Worm (Caenorhabditis elegans): ENCODE results near the gene sfrp-1.

Gene sfrp-1

ce11 chrIV:6421183-6421635 is 19.0 kb upstream of the sfrp-1 start, which contains the start of gene puf-11:
puf-11 (plus strand) TSS chrIV:6421585.
- TF ChIP-seq med-1 (GFP tag; optimal IDR thresholded peaks at IDR 0.05; ENCODE audit: insufficient read depth), result no peak
- no peak for TF ChIP-seq ztf-29 (GFP tag; IDR thresholded peaks at IDR 0.05)
- TF ChIP-seq klf-2 (GFP tag; conservative IDR thresholded peaks at IDR 0.05), result no peak
- no peak for TF ChIP-seq tab-1 (GFP tag; IDR thresholded peaks at IDR 0.05)
- TF ChIP-seq T22C8.4 (GFP tag; IDR thresholded peaks at IDR 0.05), result no peak
- no peak for TF ChIP-seq ref-1 (GFP tag; conservative IDR thresholded peaks at IDR 0.05)
- no peak for TF ChIP-seq ztf-23 (GFP tag; IDR thresholded peaks at IDR 0.05)
- TF ChIP-seq flt-1 (GFP tag; IDR thresholded peaks at IDR 0.05), result no peak
- TF ChIP-seq cog-1 (tag; optimal IDR thresholded peaks at IDR 0.05), result no peak

- TF ChIP-seq flt-1 (GFP tag; IDR thresholded peaks at IDR 0.05) (no peak), ztf-23 (GFP tag; IDR thresholded peaks at IDR 0.05) (no peak)
Observed at ce11 chrIV:6419031-6419582, 16.9 kb upstream of the sfrp-1 start, which contains the start of the genes Y73B6BL.23 and htp-2. Y73B6BL.23 (minus strand) TSS chrIV:6419081. htp-2 (plus strand) TSS chrIV:6419522.

ce11 chrIV:6417612-6418011 is 15.4 kb upstream of the sfrp-1 start:
- TF ChIP-seq ztf-23 (GFP tag; IDR thresholded peaks at IDR 0.05) (no peak), ref-1 (GFP tag; conservative IDR thresholded peaks at IDR 0.05) (no peak), klf-2 (GFP tag; conservative IDR thresholded peaks at IDR 0.05) (no peak), cog-1 (tag; optimal IDR thresholded peaks at IDR 0.05) (no peak), T22C8.4 (GFP tag; IDR thresholded peaks at IDR 0.05) (no peak), med-1 (GFP tag; optimal IDR thresholded peaks at IDR 0.05; ENCODE audit: insufficient read depth) (no peak), flt-1 (GFP tag; IDR thresholded peaks at IDR 0.05) (no peak), ztf-29 (GFP tag; IDR thresholded peaks at IDR 0.05) (no peak), tab-1 (GFP tag; IDR thresholded peaks at IDR 0.05) (no peak)

- TF ChIP-seq cog-1 (tag; optimal IDR thresholded peaks at IDR 0.05), result no peak
- TF ChIP-seq T22C8.4 (GFP tag; IDR thresholded peaks at IDR 0.05), result no peak
- no peak for TF ChIP-seq med-1 (GFP tag; optimal IDR thresholded peaks at IDR 0.05; ENCODE audit: insufficient read depth)
- TF ChIP-seq tab-1 (GFP tag; IDR thresholded peaks at IDR 0.05), result no peak
- no peak for TF ChIP-seq flt-1 (GFP tag; IDR thresholded peaks at IDR 0.05)
- no peak for TF ChIP-seq ztf-23 (GFP tag; IDR thresholded peaks at IDR 0.05)
- no peak for TF ChIP-seq ref-1 (GFP tag; conservative IDR thresholded peaks at IDR 0.05)
- TF ChIP-seq klf-2 (GFP tag; conservative IDR thresholded peaks at IDR 0.05), result no peak
- TF ChIP-seq ztf-29 (GFP tag; IDR thresholded peaks at IDR 0.05), result no peak
Observed at ce11 chrIV:6416553-6416952, 14.3 kb upstream of the sfrp-1 start, which contains the start of gene Y73B6BL.22. Y73B6BL.22 (minus strand) TSS chrIV:6416653.

DNA sequence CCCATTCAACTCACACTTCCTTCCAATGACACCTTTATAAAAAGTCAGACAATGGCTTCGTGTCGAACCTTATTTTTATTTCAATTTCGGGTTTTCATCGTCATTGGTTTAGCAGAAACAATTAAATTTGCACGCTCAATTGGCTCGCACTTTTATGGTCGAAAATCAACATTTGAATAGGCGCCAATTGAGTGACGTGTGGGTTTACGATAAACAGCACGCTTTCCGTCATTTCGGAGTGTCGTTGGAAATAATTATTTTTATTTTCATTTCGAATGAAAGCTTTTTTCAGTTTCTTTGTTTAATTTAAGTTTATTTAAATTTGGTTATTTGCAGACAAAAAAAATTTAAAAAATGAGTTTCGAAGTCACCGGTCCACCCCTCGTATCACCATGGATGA is 12.9 kb upstream of the sfrp-1 start, which contains the start of gene exos-2:
Gene exos-2, plus strand, starts transcription at position 330 of the 400 bp plus-strand sequence.
- no peak for TF ChIP-seq ztf-23 (GFP tag; IDR thresholded peaks at IDR 0.05)
- peak; percentile 6 for TF ChIP-seq cog-1 (tag; optimal IDR thresholded peaks at IDR 0.05)

- TF ChIP-seq cog-1 (tag; optimal IDR thresholded peaks at IDR 0.05) (no peak), ztf-29 (GFP tag; IDR thresholded peaks at IDR 0.05) (no peak), klf-2 (GFP tag; conservative IDR thresholded peaks at IDR 0.05) (no peak), T22C8.4 (GFP tag; IDR thresholded peaks at IDR 0.05) (no peak)
Observed at ce11 chrIV:6413482-6413881, 11.2 kb upstream of the sfrp-1 start, which contains the start of gene nlp-71. nlp-71 (minus strand) TSS chrIV:6413582.

DNA sequence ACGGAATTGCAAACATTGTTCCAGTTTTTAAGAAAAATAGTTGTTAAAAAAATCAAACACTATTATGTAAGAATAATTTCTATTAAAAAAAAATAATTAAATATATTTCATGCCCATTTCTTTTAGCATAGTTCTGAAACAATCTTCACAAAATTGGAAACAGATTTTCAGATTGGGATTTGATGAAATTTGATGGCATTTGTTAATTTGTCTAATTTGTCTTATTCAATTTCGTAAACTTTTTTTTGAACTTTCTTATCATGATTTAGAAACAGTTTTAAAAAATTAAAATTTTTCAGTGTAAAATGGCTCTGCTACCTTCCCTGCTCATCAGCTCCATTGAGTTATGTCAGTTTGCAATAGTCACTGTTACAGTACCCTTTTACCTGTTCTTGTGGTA is 2.6 kb upstream of the sfrp-1 start, which contains the start of gene srv-13:
Gene srv-13, plus strand, starts transcription at position 301 of the 400 bp plus-strand sequence.
- TF ChIP-seq tab-1 (GFP tag; IDR thresholded peaks at IDR 0.05) (no peak), cog-1 (tag; optimal IDR thresholded peaks at IDR 0.05) (no peak), klf-2 (GFP tag; conservative IDR thresholded peaks at IDR 0.05) (no peak), ztf-29 (GFP tag; IDR thresholded peaks at IDR 0.05) (no peak), flt-1 (GFP tag; IDR thresholded peaks at IDR 0.05) (no peak), ztf-23 (GFP tag; IDR thresholded peaks at IDR 0.05) (no peak), ref-1 (GFP tag; conservative IDR thresholded peaks at IDR 0.05) (no peak), med-1 (GFP tag; optimal IDR thresholded peaks at IDR 0.05; ENCODE audit: insufficient read depth) (no peak), T22C8.4 (GFP tag; IDR thresholded peaks at IDR 0.05) (no peak)

ce11 chrIV:6403399-6403798 is 1.2 kb upstream of the sfrp-1 start:
- TF ChIP-seq klf-2 (GFP tag; conservative IDR thresholded peaks at IDR 0.05) (no peak), ztf-23 (GFP tag; IDR thresholded peaks at IDR 0.05) (no peak), T22C8.4 (GFP tag; IDR thresholded peaks at IDR 0.05) (no peak), flt-1 (GFP tag; IDR thresholded peaks at IDR 0.05) (no peak), ztf-29 (GFP tag; IDR thresholded peaks at IDR 0.05) (no peak), tab-1 (GFP tag; IDR thresholded peaks at IDR 0.05) (no peak), ref-1 (GFP tag; conservative IDR thresholded peaks at IDR 0.05) (no peak), cog-1 (tag; optimal IDR thresholded peaks at IDR 0.05) (no peak), med-1 (GFP tag; optimal IDR thresholded peaks at IDR 0.05; ENCODE audit: insufficient read depth) (no peak)

- TF ChIP-seq ztf-29 (GFP tag; IDR thresholded peaks at IDR 0.05) (no peak), ztf-23 (GFP tag; IDR thresholded peaks at IDR 0.05) (no peak), med-1 (GFP tag; optimal IDR thresholded peaks at IDR 0.05; ENCODE audit: insufficient read depth) (no peak), klf-2 (GFP tag; conservative IDR thresholded peaks at IDR 0.05) (no peak), T22C8.4 (GFP tag; IDR thresholded peaks at IDR 0.05) (no peak), flt-1 (GFP tag; IDR thresholded peaks at IDR 0.05) (no peak), ref-1 (GFP tag; conservative IDR thresholded peaks at IDR 0.05) (no peak), tab-1 (GFP tag; IDR thresholded peaks at IDR 0.05) (no peak), cog-1 (tag; optimal IDR thresholded peaks at IDR 0.05) (no peak)
Observed at ce11 chrIV:6395190-6395589, 7.0 kb downstream of the sfrp-1 start.

DNA sequence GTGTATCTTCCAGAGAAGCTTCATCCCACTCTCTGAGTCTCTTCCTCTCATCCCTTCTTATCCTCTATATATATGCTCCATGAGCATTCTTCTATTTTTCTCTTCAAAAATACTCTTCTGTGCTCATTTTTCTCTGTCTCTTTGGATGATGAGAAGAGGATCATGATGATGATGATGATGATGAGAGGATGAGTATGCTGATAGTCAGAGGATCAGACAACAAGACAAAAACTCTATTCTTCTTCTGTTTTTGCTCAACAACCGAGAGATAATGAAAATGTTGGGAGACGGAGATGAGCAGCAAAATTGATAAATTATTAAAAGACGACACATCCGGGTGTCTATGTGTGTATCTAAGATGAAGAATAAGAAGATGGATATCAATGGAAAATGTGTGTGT is 8.9 kb downstream of the sfrp-1 start:
- TF ChIP-seq flt-1 (GFP tag; IDR thresholded peaks at IDR 0.05) (no peak), ztf-23 (GFP tag; IDR thresholded peaks at IDR 0.05) (no peak), cog-1 (tag; optimal IDR thresholded peaks at IDR 0.05) (no peak), ref-1 (GFP tag; conservative IDR thresholded peaks at IDR 0.05) (no peak), tab-1 (GFP tag; IDR thresholded peaks at IDR 0.05) (no peak), ztf-29 (GFP tag; IDR thresholded peaks at IDR 0.05) (no peak), klf-2 (GFP tag; conservative IDR thresholded peaks at IDR 0.05) (no peak), med-1 (GFP tag; optimal IDR thresholded peaks at IDR 0.05; ENCODE audit: insufficient read depth) (no peak), T22C8.4 (GFP tag; IDR thresholded peaks at IDR 0.05) (no peak)

Measured in whole organism, midembryonic.